Worm (Caenorhabditis elegans): ENCODE measurements around the gene fbxa-24.
A peak's percentile ranks its signal among the peaks of the same experiment; 100 is the strongest.

fbxa-24 gene

ce11 chrII:3787151-3787550 lies 29.2 kb upstream of the fbxa-24 start, which contains the start of gene T24E12.13:
T24E12.13 (plus strand) TSS chrII:3787451.
- TF ChIP-seq ceh-39 (tag; optimal IDR thresholded peaks at IDR 0.05) (no peak), elt-1 (tag; optimal IDR thresholded peaks at IDR 0.05; ENCODE audit: borderline replicate concordance, insufficient read depth) (no peak), flh-1 (GFP tag; optimal IDR thresholded peaks at IDR 0.05) (no peak), ceh-43 (GFP tag; optimal IDR thresholded peaks at IDR 0.05) (no peak), mab-5 (tag; optimal IDR thresholded peaks at IDR 0.05) (no peak), M03D4.4 (tag; optimal IDR thresholded peaks at IDR 0.05) (no peak), snpc-4 (tag; optimal IDR thresholded peaks at IDR 0.05) (no peak), tbx-8 (GFP tag; optimal IDR thresholded peaks at IDR 0.05) (no peak), unc-39 (tag; optimal IDR thresholded peaks at IDR 0.05) (no peak), zip-8 (tag; optimal IDR thresholded peaks at IDR 0.05) (no peak)

- TF ChIP-seq zip-8 (tag; optimal IDR thresholded peaks at IDR 0.05) (peak; percentile 91), sptf-1 (tag; optimal IDR thresholded peaks at IDR 0.05) (no peak)
These were observed 27.9 kb upstream of the fbxa-24 start for ce11 chrII:3788356-3788962.

DNA sequence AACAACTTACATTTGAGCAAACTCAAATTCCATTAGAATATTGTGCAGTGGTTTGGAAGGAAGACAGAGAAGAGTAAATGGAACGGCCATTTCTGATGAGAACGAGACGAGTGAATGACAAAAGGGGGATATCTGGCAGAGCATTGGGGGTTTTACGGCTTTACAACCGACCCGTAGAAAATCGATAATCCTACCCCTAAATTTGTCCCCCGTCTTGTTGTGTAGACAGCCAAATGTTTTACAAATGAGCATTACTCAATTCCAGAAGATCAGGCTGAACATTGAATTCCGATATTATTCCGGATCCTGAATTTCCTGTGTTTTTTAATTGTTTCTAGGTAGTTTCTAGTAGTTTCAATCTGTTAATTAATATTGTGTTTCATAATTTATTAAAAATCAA lies 23.0 kb upstream of the fbxa-24 start, which contains the start of gene fbxb-99:
Gene fbxb-99 (minus strand): TSS at position 101 of the 400 bp plus-strand sequence.
- TF ChIP-seq sem-2 (GFP tag; optimal IDR thresholded peaks at IDR 0.05) (no peak), ztf-11 (tag; optimal IDR thresholded peaks at IDR 0.05) (no peak), ceh-39 (tag; optimal IDR thresholded peaks at IDR 0.05) (no peak), M03D4.4 (tag; optimal IDR thresholded peaks at IDR 0.05) (no peak), elt-3 (tag; optimal IDR thresholded peaks at IDR 0.05) (no peak), zip-8 (tag; optimal IDR thresholded peaks at IDR 0.05) (no peak)

DNA sequence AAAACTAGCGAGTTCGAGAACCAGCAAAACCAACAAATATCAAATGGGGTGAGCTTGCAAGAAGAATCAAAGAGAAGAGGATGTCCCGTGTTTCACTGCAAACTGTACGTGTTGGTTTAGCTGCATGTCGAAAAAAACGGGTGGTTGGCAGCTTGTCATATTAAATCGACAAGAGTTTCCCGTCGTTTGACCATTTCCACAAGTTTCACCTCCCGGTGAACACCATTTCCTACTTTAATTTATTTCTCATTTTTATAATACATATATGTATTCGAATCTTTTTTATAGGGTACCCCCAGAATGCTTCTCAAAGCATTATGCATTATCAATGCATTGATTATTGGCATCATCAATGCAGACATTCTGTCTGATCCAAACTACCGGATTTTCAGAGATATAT lies 21.0 kb upstream of the fbxa-24 start, which contains the start of gene Y8A9A.2:
Gene Y8A9A.2 (plus strand): TSS at position 301 of the 400 bp plus-strand sequence.
- no peak for TF ChIP-seq ces-1 (GFP tag; optimal IDR thresholded peaks at IDR 0.05)
- TF ChIP-seq nhr-237 (tag; optimal IDR thresholded peaks at IDR 0.05): no peak
- no peak for TF ChIP-seq M03D4.4 (tag; optimal IDR thresholded peaks at IDR 0.05)
- no peak for TF ChIP-seq sptf-1 (tag; optimal IDR thresholded peaks at IDR 0.05)
- no peak for TF ChIP-seq nhr-2 (tag; optimal IDR thresholded peaks at IDR 0.05)
- TF ChIP-seq unc-62 (GFP tag; optimal IDR thresholded peaks at IDR 0.05): no peak
- no peak for TF ChIP-seq lin-13 (tag; optimal IDR thresholded peaks at IDR 0.05)
- no peak for TF ChIP-seq ceh-83 (GFP tag; optimal IDR thresholded peaks at IDR 0.05)
- no peak for TF ChIP-seq cnd-1 (tag; optimal IDR thresholded peaks at IDR 0.05)

ce11 chrII:3803219-3803618 lies 13.1 kb upstream of the fbxa-24 start, which contains the start of gene ins-32:
ins-32 (minus strand) TSS chrII:3803319.
- TF ChIP-seq snpc-4 (tag; optimal IDR thresholded peaks at IDR 0.05) (no peak), nhr-237 (tag; optimal IDR thresholded peaks at IDR 0.05) (no peak)

ce11 chrII:3805518-3805917 lies 10.8 kb upstream of the fbxa-24 start:
- TF ChIP-seq elt-1 (tag; optimal IDR thresholded peaks at IDR 0.05; ENCODE audit: borderline replicate concordance, insufficient read depth): no peak
- TF ChIP-seq zip-8 (tag; optimal IDR thresholded peaks at IDR 0.05): no peak
- no peak for TF ChIP-seq bed-3 (GFP tag; optimal IDR thresholded peaks at IDR 0.05)
- no peak for TF ChIP-seq hlh-1 (tag; optimal IDR thresholded peaks at IDR 0.05)

DNA sequence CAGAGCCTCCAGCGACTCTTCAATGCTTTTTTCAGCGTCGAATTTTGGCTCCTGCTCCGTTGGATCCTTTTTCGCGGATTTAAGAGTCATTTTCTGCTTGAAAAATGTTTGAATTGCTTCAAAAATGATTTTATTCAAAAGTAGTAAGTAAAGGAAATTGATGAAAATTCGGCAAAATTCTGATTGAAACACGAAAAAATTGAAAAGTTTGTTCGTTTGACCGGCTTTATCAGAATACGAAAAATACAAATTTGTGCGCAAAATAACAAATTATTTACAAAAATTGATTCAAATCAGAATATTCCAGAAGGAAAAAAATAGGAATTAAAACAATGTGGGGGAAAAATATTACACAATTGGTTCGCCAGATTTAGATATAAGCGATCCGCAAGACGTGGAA lies 9.4 kb upstream of the fbxa-24 start, which contains the start of gene F54D10.4:
Gene F54D10.4 (minus strand): TSS at position 101 of the 400 bp plus-strand sequence.
- no peak for TF ChIP-seq ceh-83 (GFP tag; optimal IDR thresholded peaks at IDR 0.05)
- no peak for TF ChIP-seq nhr-28 (tag; optimal IDR thresholded peaks at IDR 0.05)
- TF ChIP-seq flh-1 (GFP tag; optimal IDR thresholded peaks at IDR 0.05): no peak
- TF ChIP-seq lin-32 (GFP tag; optimal IDR thresholded peaks at IDR 0.05): no peak
- no peak for TF ChIP-seq unc-39 (tag; optimal IDR thresholded peaks at IDR 0.05)
- TF ChIP-seq mep-1 (tag; optimal IDR thresholded peaks at IDR 0.05): no peak
- no peak for TF ChIP-seq lin-13 (tag; optimal IDR thresholded peaks at IDR 0.05)
- no peak for TF ChIP-seq nhr-237 (tag; optimal IDR thresholded peaks at IDR 0.05)
- no peak for TF ChIP-seq pha-4 (tag; optimal IDR thresholded peaks at IDR 0.05)
- no peak for TF ChIP-seq nhr-2 (tag; optimal IDR thresholded peaks at IDR 0.05)
- no peak for TF ChIP-seq mls-2 (tag; optimal IDR thresholded peaks at IDR 0.05)
- no peak for TF ChIP-seq nhr-12 (tag; optimal IDR thresholded peaks at IDR 0.05)
- no peak for TF ChIP-seq elt-3 (tag; optimal IDR thresholded peaks at IDR 0.05)
- no peak for TF ChIP-seq bed-3 (GFP tag; optimal IDR thresholded peaks at IDR 0.05)
